Worm (Caenorhabditis elegans) whole organism, young adult: ENCODE measurements around the gene Y38F1A.7.

Source experiments
- B0019.2 ChIP-seq: fragments of 200-800 bp; sonication (Bioruptor generic); conservative IDR thresholded peaks from 2 replicates; pipeline ENCODE4 v1.3.6; 2022; ENCODE audit warnings: missing genetic modification reagents, missing genetic modification characterization, missing compliant biosample characterization
- D2030.7 ChIP-seq: fragments of 200-800 bp; sonication (Bioruptor generic); IDR thresholded peaks from 2 replicates; pipeline ENCODE4 v1.3.6; 2022; ENCODE audit warnings: missing genetic modification reagents, missing genetic modification characterization, missing compliant biosample characterization
- F23B12.7 ChIP-seq: sonication (generic microtip); optimal IDR thresholded peaks from 2 replicates; lab custom pipeline; 2017; ENCODE audit warnings: missing genetic modification characterization, mild to moderate bottlenecking, missing compliant biosample characterization, antibody characterized with exemption, moderate library complexity; ENCODE audit not compliant: insufficient read depth
- F39B2.1 ChIP-seq: fragments of 200-800 bp; sonication (Bioruptor generic); IDR thresholded peaks from 2 replicates; pipeline ENCODE4 v1.3.6; 2022; ENCODE audit warnings: missing genetic modification reagents, missing genetic modification characterization, missing compliant biosample characterization
- F49E8.2 ChIP-seq: sonication (generic microtip); optimal IDR thresholded peaks from 3 replicates; lab custom pipeline; 2017; ENCODE audit warnings: missing genetic modification characterization, mild to moderate bottlenecking, missing compliant biosample characterization, antibody characterized with exemption, moderate library complexity; ENCODE audit not compliant: insufficient read depth
- F57A8.1 ChIP-seq: fragments of 200-800 bp; sonication (Bioruptor generic); optimal IDR thresholded peaks from 2 replicates; lab custom pipeline; 2018; ENCODE audit warnings: mild to moderate bottlenecking, missing genetic modification characterization, moderate library complexity, missing compliant biosample characterization
- ZK185.1 ChIP-seq: sonication (generic microtip); optimal IDR thresholded peaks from 2 replicates; lab custom pipeline; 2016; ENCODE audit warnings: mild to moderate bottlenecking, missing genetic modification characterization, missing compliant biosample characterization; ENCODE audit not compliant: poor library complexity, severe bottlenecking
- akir-1 ChIP-seq: fragments of 200-800 bp; sonication (Bioruptor generic); optimal IDR thresholded peaks from 2 replicates; lab custom pipeline; 2018; ENCODE audit warnings: mild to moderate bottlenecking, missing genetic modification characterization, moderate library complexity, missing compliant biosample characterization
- atf-7 ChIP-seq: sonication (generic microtip); optimal IDR thresholded peaks from 2 replicates; lab custom pipeline; 2017; ENCODE audit warnings: mild to moderate bottlenecking, missing genetic modification characterization, missing compliant biosample characterization
- athp-1 ChIP-seq: sonication (generic microtip); optimal IDR thresholded peaks from 2 replicates; lab custom pipeline; 2017; ENCODE audit warnings: mild to moderate bottlenecking, missing genetic modification characterization, missing compliant biosample characterization
- cebp-1 ChIP-seq, 2 experiments: fragments of 200-800 bp in 1 of 2; sonication (Bioruptor generic) in 1 of 2; sonication (generic microtip) in 1 of 2; IDR thresholded peaks in 1 of 2; optimal IDR thresholded peaks in 1 of 2; 2 replicates each; pipeline versions ENCODE4 v1.3.6 to Lab custom; 2017 to 2022; ENCODE audit warnings: missing compliant biosample characterization in 2 of 2, missing genetic modification characterization in 2 of 2, mild to moderate bottlenecking in 1 of 2, missing genetic modification reagents in 1 of 2, moderate library complexity in 1 of 2
- ceh-100 ChIP-seq: fragments of 200-800 bp; sonication (Bioruptor generic); IDR thresholded peaks from 2 replicates; pipeline ENCODE4 v1.3.6; 2022; ENCODE audit warnings: missing genetic modification reagents, missing genetic modification characterization, missing compliant biosample characterization
- ceh-79 ChIP-seq: sonication (generic microtip); optimal IDR thresholded peaks from 2 replicates; lab custom pipeline; 2017; ENCODE audit warnings: mild to moderate bottlenecking, missing genetic modification characterization, missing compliant biosample characterization
- dpl-1 ChIP-seq: fragments of 150-350 bp; optimal IDR thresholded peaks from 2 replicates; lab custom pipeline; 2014; ENCODE audit warnings: missing biosample characterization, missing genetic modification reagents, missing genetic modification characterization
- egrh-3 ChIP-seq: fragments of 200-800 bp; sonication (Bioruptor generic); IDR thresholded peaks from 2 replicates; pipeline ENCODE4 v1.3.6; 2022; ENCODE audit warnings: missing genetic modification reagents, missing genetic modification characterization, missing compliant biosample characterization
- ekl-4 ChIP-seq: fragments of 200-800 bp; sonication (Bioruptor generic); IDR thresholded peaks from 2 replicates; pipeline ENCODE4 v1.3.6; 2022; ENCODE audit warnings: missing genetic modification reagents, missing genetic modification characterization, missing compliant biosample characterization
- ets-4 ChIP-seq: fragments of 200-800 bp; sonication (Bioruptor generic); optimal IDR thresholded peaks from 2 replicates; lab custom pipeline; 2018; ENCODE audit warnings: mild to moderate bottlenecking, missing genetic modification characterization, missing compliant biosample characterization
- let-607 ChIP-seq, 2 experiments: fragments of 200-800 bp in 1 of 2; sonication (Bioruptor generic) in 1 of 2; sonication (generic microtip) in 1 of 2; optimal IDR thresholded peaks; 2 replicates each; lab custom pipeline; 2016 to 2018; ENCODE audit warnings: mild to moderate bottlenecking in 2 of 2, missing compliant biosample characterization in 2 of 2, missing genetic modification characterization in 2 of 2, moderate library complexity in 2 of 2, missing genotype in 1 of 2
- lsy-27 ChIP-seq: sonication (generic microtip); optimal IDR thresholded peaks from 2 replicates; lab custom pipeline; 2017; ENCODE audit warnings: missing genetic modification characterization, mild to moderate bottlenecking, missing compliant biosample characterization, antibody characterized with exemption, missing genotype, borderline replicate concordance; ENCODE audit not compliant: insufficient read depth
- madf-3 ChIP-seq: fragments of 200-800 bp; sonication (Bioruptor generic); IDR thresholded peaks from 2 replicates; pipeline ENCODE4 v1.3.6; 2022; ENCODE audit warnings: missing genetic modification reagents, missing genetic modification characterization, missing compliant biosample characterization
- madf-8 ChIP-seq: fragments of 200-800 bp; sonication (Bioruptor generic); conservative IDR thresholded peaks from 2 replicates; pipeline ENCODE4 v1.3.6; 2022; ENCODE audit warnings: missing genetic modification reagents, missing genetic modification characterization, missing compliant biosample characterization
- mel-28 ChIP-seq: sonication (generic microtip); optimal IDR thresholded peaks from 2 replicates; lab custom pipeline; 2016; ENCODE audit warnings: borderline replicate concordance, mild to moderate bottlenecking, missing genetic modification characterization, missing compliant biosample characterization
- mxl-1 ChIP-seq: sonication (generic microtip); optimal IDR thresholded peaks from 2 replicates; lab custom pipeline; 2016; ENCODE audit warnings: missing genetic modification characterization, missing compliant biosample characterization
- nfya-2 ChIP-seq: fragments of 200-800 bp; sonication (Bioruptor generic); IDR thresholded peaks from 2 replicates; pipeline ENCODE4 v1.3.6; 2022; ENCODE audit warnings: missing genetic modification reagents, missing genetic modification characterization, missing compliant biosample characterization
- nhr-179 ChIP-seq: sonication (generic microtip); optimal IDR thresholded peaks from 2 replicates; lab custom pipeline; 2016; ENCODE audit warnings: mild to moderate bottlenecking, missing genetic modification characterization, missing compliant biosample characterization
- nhr-90 ChIP-seq: sonication (generic microtip); optimal IDR thresholded peaks from 2 replicates; lab custom pipeline; 2016; ENCODE audit warnings: missing genotype, mild to moderate bottlenecking, missing genetic modification characterization, missing compliant biosample characterization
- somi-1 ChIP-seq: fragments of 200-800 bp; sonication (Bioruptor generic); optimal IDR thresholded peaks from 2 replicates; lab custom pipeline; 2018; ENCODE audit warnings: mild to moderate bottlenecking, missing genetic modification characterization, missing compliant biosample characterization
- tbx-9 ChIP-seq: sonication (generic microtip); optimal IDR thresholded peaks from 2 replicates; lab custom pipeline; 2016; ENCODE audit warnings: borderline replicate concordance, missing genetic modification characterization, inconsistent platforms, missing compliant biosample characterization
- unc-62 ChIP-seq: fragments of 150-350 bp; optimal IDR thresholded peaks from 2 replicates; lab custom pipeline; 2014; ENCODE audit warnings: missing biosample characterization, missing genetic modification reagents, missing genetic modification characterization
- zfh-2 ChIP-seq: fragments of 200-800 bp; sonication (Bioruptor generic); conservative IDR thresholded peaks from 2 replicates; pipeline ENCODE4 v1.3.6; 2022; ENCODE audit warnings: missing genetic modification reagents, missing genetic modification characterization, missing compliant biosample characterization
- ztf-18 ChIP-seq: sonication (generic microtip); optimal IDR thresholded peaks from 2 replicates; lab custom pipeline; 2016; ENCODE audit warnings: missing genotype, mild to moderate bottlenecking, missing genetic modification characterization, missing compliant biosample characterization

Y38F1A.7 gene

DNA sequence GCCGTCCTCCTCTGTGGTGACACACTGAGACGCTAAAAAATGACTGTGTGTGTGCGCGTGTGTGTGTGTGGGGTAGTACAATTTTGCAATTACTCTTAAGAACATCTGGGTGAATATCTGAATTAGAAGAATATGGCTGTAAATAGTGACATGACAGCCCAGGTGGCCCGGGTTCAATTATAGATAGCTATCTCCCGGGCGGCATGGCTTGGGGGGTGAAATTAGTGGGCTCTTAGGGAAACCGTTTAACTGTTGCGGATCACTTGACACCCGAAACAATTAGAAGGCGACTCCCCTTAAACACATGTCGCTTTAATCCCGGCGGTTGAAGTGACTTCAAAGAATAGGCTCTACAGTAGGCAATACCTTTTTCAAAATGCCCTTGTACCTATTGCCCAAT is 7.4 kb downstream of the Y38F1A.7 start:
- TF ChIP-seq atf-7 (tag; lab: Kevin White, UChicago) (no peak), ceh-79 (tag; lab: Kevin White, UChicago) (no peak), unc-62 (no peak), ceh-100 (GFP tag; lab: Robert Waterston, UW) (no peak), dpl-1 (GFP tag; lab: Kevin White, UChicago) (no peak)

DNA sequence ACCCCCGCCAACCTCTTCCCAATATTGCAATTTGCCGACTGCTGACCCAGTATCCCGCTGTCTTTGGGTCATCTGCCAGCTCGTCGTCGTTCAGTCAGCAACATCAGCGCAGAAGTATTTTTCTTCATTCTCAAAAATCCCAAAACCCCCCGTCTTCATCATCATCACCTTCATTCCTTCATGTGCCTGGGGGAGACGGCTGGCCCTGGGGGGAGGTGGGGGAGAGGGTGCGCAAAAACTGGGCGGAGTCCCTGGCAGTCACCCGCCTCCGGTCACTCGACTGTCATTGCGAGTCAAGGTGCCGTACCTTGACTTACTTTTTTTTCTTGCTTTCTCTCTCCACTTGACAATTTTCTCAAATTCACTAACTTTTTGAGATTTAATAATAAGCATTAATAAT is 9.8 kb downstream of the Y38F1A.7 start:
- TF ChIP-seq F23B12.7 (tag; lab: Kevin White, UChicago) (no peak), ztf-18 (tag; lab: Kevin White, UChicago) (no peak), D2030.7 (GFP tag; lab: Robert Waterston, UW) (no peak), zfh-2 (peak; percentile 87), nhr-90 (no peak), ZK185.1 (no peak), madf-3 (GFP tag; lab: Robert Waterston, UW) (no peak), tbx-9 (tag; lab: Kevin White, UChicago) (no peak), let-607 (tag; optimal IDR thresholded peaks at IDR 0.05; lab: Kevin White, UChicago) (no peak), F57A8.1 (GFP tag; lab: Kevin White, UChicago) (no peak), egrh-3 (GFP tag; lab: Robert Waterston, UW) (peak; percentile 52; the same call in 1 of the 2 replicates)

DNA sequence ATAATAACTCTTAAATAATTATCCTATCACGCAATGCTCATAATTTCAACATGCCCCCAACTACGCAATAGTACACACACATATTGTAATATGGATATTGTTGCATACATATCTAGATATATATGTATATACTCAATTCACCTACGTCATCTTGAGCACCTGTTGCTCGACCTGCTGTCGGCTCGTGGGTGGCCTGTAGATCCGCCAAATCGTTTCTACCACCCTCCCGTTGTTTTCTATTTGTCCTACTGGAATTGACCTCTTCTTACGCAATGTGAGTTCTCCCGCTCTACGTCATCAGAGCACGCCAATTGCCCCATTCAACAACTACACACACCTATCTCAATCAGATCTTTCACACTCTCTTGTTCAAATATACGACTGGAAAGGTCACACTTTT is 11.8 kb downstream of the Y38F1A.7 start:
- no peak for TF ChIP-seq dpl-1 (GFP tag; lab: Kevin White, UChicago)

DNA sequence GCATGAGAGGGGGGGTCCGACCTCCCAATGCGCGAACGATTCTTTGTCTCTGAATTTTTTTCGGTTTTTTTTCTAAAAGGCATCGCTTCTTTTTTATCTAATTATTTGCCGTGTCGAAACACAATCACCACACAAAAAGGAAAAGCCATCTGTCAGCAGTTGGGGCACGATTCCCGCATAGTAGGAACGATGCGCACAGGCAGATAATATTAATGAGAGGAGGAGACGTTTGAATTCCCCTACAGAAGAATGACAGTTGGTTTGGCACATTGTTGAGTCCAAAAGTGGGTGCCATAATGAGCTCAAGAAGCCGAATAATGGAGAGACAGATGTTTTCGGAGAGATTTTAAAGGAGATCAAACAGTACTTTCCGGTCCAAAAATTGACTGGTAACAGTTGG is 12.9 kb downstream of the Y38F1A.7 start:
- no peak for TF ChIP-seq F39B2.1 (GFP tag; lab: Robert Waterston, UW)
- TF ChIP-seq nhr-179 (tag; lab: Kevin White, UChicago) = no peak
- TF ChIP-seq mel-28 (tag; lab: Kevin White, UChicago) = no peak
- TF ChIP-seq somi-1 (GFP tag; lab: Kevin White, UChicago) = no peak
- no peak for TF ChIP-seq ekl-4 (GFP tag; lab: Robert Waterston, UW)
- TF ChIP-seq B0019.2 = no peak
- TF ChIP-seq ztf-18 (tag; lab: Kevin White, UChicago) = no peak
- no peak for TF ChIP-seq ets-4 (GFP tag; lab: Kevin White, UChicago)
- TF ChIP-seq nfya-2 = no peak
- TF ChIP-seq mxl-1 (tag; lab: Kevin White, UChicago) = no peak
- no peak for TF ChIP-seq madf-3 (GFP tag; lab: Robert Waterston, UW)
- TF ChIP-seq, all 124 proteins: peak for 0

DNA sequence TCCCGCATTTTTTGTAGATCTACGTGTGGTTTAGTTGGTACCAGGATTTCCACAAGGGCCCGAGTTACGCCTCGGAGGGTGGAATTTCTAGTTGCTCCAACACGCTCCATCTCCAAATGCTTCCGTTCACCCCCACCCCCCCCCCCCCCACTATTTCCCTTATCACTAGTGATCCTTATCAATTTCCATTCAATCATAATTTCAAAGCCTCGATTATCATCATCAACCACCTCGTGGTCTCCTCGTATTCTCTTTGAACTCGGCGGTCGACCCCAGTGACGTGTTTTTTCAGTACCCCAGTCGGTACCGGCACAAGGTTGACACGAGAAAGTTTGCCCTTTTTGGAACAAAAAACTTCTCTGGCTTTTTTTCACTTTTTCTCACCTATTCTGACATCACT is 14.8 kb downstream of the Y38F1A.7 start:
- no peak for TF ChIP-seq cebp-1 (GFP tag; IDR thresholded peaks at IDR 0.05; lab: Robert Waterston, UW)
- no peak for TF ChIP-seq cebp-1 (tag; optimal IDR thresholded peaks at IDR 0.05; lab: Kevin White, UChicago)
- TF ChIP-seq nhr-179 (tag; lab: Kevin White, UChicago) = no peak
- no peak for TF ChIP-seq unc-62
- TF ChIP-seq madf-8 (GFP tag; lab: Robert Waterston, UW) = no peak
- TF ChIP-seq athp-1 (tag; lab: Kevin White, UChicago) = no peak
- TF ChIP-seq ZK185.1 = no peak
- no peak for TF ChIP-seq F49E8.2 (tag; lab: Kevin White, UChicago)
- no peak for TF ChIP-seq akir-1 (GFP tag; lab: Kevin White, UChicago)
- no peak for TF ChIP-seq lsy-27 (tag; lab: Kevin White, UChicago)
- TF ChIP-seq mxl-1 (tag; lab: Kevin White, UChicago) = no peak
- TF ChIP-seq, all 124 proteins: peak for 0
